Worm (Caenorhabditis elegans): Measurements from ENCODE around the gene Y73F4A.2.

DNA sequence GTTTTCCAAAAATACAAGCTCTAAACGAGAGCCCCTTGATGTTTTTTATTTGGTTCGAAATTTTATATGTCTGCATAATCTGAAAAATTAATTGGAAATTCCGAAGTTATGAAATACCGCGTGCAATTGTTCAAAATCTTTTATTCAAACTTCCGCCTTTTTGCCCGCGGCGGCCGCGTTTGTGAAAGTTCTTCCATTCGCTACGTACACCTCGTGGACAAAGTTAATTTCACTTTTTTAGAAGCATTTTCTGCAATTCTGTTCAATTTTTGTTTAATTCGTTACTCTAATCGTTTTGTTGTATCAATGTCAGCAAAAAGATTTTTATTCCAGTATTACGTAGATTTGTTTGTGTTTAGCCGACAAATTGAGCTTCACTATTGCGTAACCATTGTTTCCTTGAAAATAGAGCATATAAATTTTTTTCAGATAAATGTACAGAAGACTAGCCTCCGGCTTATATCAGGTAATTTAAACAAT is 31.1 kb upstream of the Y73F4A.2 start, which contains the start of gene mppb-1:
- no peak for TF ChIP-seq elt-3 (tag; optimal IDR thresholded peaks at IDR 0.05)
- TF ChIP-seq nhr-11 (tag; optimal IDR thresholded peaks at IDR 0.05) = no peak
- peak; percentile 78 for TF ChIP-seq snpc-4 (tag; optimal IDR thresholded peaks at IDR 0.05)
- peak; percentile 79 for TF ChIP-seq pha-4 (tag; optimal IDR thresholded peaks at IDR 0.05)
- peak; percentile 72 for TF ChIP-seq lin-15B (tag; optimal IDR thresholded peaks at IDR 0.05)
- TF ChIP-seq nfya-1 (tag; optimal IDR thresholded peaks at IDR 0.05; ENCODE audit: insufficient read depth) = peak; percentile 80
- no peak for TF ChIP-seq nhr-76 (tag; optimal IDR thresholded peaks at IDR 0.05)
- TF ChIP-seq nhr-237 (tag; optimal IDR thresholded peaks at IDR 0.05) = no peak
- no peak for TF ChIP-seq ZK546.5 (tag; optimal IDR thresholded peaks at IDR 0.05)
- TF ChIP-seq skn-1 (tag; optimal IDR thresholded peaks at IDR 0.05) = no peak
- no peak for TF ChIP-seq elt-1 (tag; optimal IDR thresholded peaks at IDR 0.05)
- TF ChIP-seq nhr-12 (tag; optimal IDR thresholded peaks at IDR 0.05) = no peak
- no peak for TF ChIP-seq ztf-11 (tag; optimal IDR thresholded peaks at IDR 0.05)

Measured in whole organism, L3 larva.